Fruit fly (Drosophila melanogaster) whole organism, prepupa: ENCODE data around the gene psidin.

Source experiments
- Blimp-1 ChIP-seq: fragments of 200-800 bp; sonication (Bioruptor generic); optimal IDR thresholded peaks from 3 replicates; lab custom pipeline; 2017; ENCODE audit warnings: missing biosample characterization, missing genetic modification characterization, mild to moderate bottlenecking, moderate library complexity, missing genetic modification reagents
- CG10631 ChIP-seq: fragments of 200-800 bp; sonication (Bioruptor generic); optimal IDR thresholded peaks from 2 replicates; lab custom pipeline; 2016; ENCODE audit warnings: missing biosample characterization, missing genetic modification characterization
- CG11294 ChIP-seq: fragments of 200-800 bp; sonication (Bioruptor generic); IDR thresholded peaks from 2 replicates; pipeline ENCODE4 v1.3.6; 2022; ENCODE audit warnings: missing biosample characterization, missing genetic modification characterization
- CG11762 ChIP-seq: fragments of 200-800 bp; sonication (Bioruptor generic); optimal IDR thresholded peaks from 3 replicates; lab custom pipeline; 2016; ENCODE audit warnings: missing biosample characterization, missing genetic modification characterization; ENCODE audit not compliant: insufficient read depth
- CG15336 ChIP-seq: fragments of 200-800 bp; sonication (Bioruptor generic); IDR thresholded peaks from 2 replicates; pipeline ENCODE4 v1.3.6; 2022; ENCODE audit warnings: missing biosample characterization, missing genetic modification characterization
- CG1621 ChIP-seq: fragments of 200-800 bp; sonication (Bioruptor generic); optimal IDR thresholded peaks from 3 replicates; lab custom pipeline; 2018; ENCODE audit warnings: missing biosample characterization, mild to moderate bottlenecking, missing genetic modification characterization
- CG16779 ChIP-seq: fragments of 200-800 bp; sonication (Bioruptor generic); optimal IDR thresholded peaks from 3 replicates; lab custom pipeline; 2017; ENCODE audit warnings: missing biosample characterization, mild to moderate bottlenecking, missing genetic modification characterization
- CG3032 ChIP-seq: fragments of 200-800 bp; optimal IDR thresholded peaks from 2 replicates; lab custom pipeline; 2019; ENCODE audit warnings: missing biosample characterization, mild to moderate bottlenecking, missing genetic modification characterization, moderate library complexity
- CG31627 ChIP-seq: fragments of 200-800 bp; sonication (Bioruptor generic); optimal IDR thresholded peaks from 3 replicates; lab custom pipeline; 2016; ENCODE audit warnings: missing biosample characterization, missing genetic modification characterization
- CG32006 ChIP-seq: fragments of 200-800 bp; sonication (Bioruptor generic); optimal IDR thresholded peaks from 3 replicates; lab custom pipeline; 2017; ENCODE audit warnings: missing biosample characterization, mild to moderate bottlenecking, missing genetic modification characterization
- CG34406 ChIP-seq: fragments of 200-800 bp; sonication (Bioruptor generic); optimal IDR thresholded peaks from 3 replicates; lab custom pipeline; 2016; ENCODE audit warnings: missing biosample characterization, missing genetic modification characterization
- CG3919 ChIP-seq: fragments of 200-800 bp; sonication (Bioruptor generic); optimal IDR thresholded peaks from 3 replicates; lab custom pipeline; 2016; ENCODE audit warnings: missing biosample characterization, missing genetic modification characterization
- CG4318 ChIP-seq: fragments of 200-800 bp; sonication (Bioruptor generic); optimal IDR thresholded peaks from 3 replicates; lab custom pipeline; 2017; ENCODE audit warnings: missing biosample characterization, mild to moderate bottlenecking, missing genetic modification characterization
- CG6163 ChIP-seq: fragments of 200-800 bp; sonication (Bioruptor generic); IDR thresholded peaks from 3 replicates; pipeline ENCODE4 v1.3.6; 2022; ENCODE audit warnings: missing biosample characterization, missing genetic modification characterization
- CG6276 ChIP-seq: fragments of 200-800 bp; sonication (Bioruptor generic); optimal IDR thresholded peaks from 2 replicates; lab custom pipeline; 2017; ENCODE audit warnings: missing biosample characterization, mild to moderate bottlenecking, missing genetic modification characterization
- CG6792 ChIP-seq: fragments of 200-800 bp; sonication (Bioruptor generic); optimal IDR thresholded peaks from 3 replicates; lab custom pipeline; 2016; ENCODE audit warnings: missing biosample characterization, missing genetic modification characterization
- CG6808 ChIP-seq: fragments of 200-800 bp; sonication (Bioruptor generic); optimal IDR thresholded peaks from 3 replicates; lab custom pipeline; 2017; ENCODE audit warnings: missing biosample characterization, missing genetic modification characterization, mild to moderate bottlenecking, moderate library complexity, missing genetic modification reagents
- CG7368 ChIP-seq: fragments of 200-800 bp; sonication (Bioruptor generic); optimal IDR thresholded peaks from 3 replicates; lab custom pipeline; 2016; ENCODE audit warnings: missing biosample characterization, missing genetic modification characterization
- CG8119 ChIP-seq: fragments of 200-800 bp; sonication (Bioruptor generic); IDR thresholded peaks from 3 replicates; pipeline ENCODE4 v1.3.6; 2022; ENCODE audit warnings: missing biosample characterization, missing genetic modification characterization
- Eip78C ChIP-seq: fragments of 200-800 bp; sonication (Bioruptor generic); peaks from one replicate; lab custom pipeline; 2016; ENCODE audit warnings: missing biosample characterization, missing genetic modification characterization
- Ets21C ChIP-seq: fragments of 200-800 bp; sonication (Bioruptor generic); optimal IDR thresholded peaks from 3 replicates; lab custom pipeline; 2016; ENCODE audit warnings: missing biosample characterization, missing genetic modification characterization
- Ets96B ChIP-seq: fragments of 200-800 bp; optimal IDR thresholded peaks from 2 replicates; lab custom pipeline; 2019; ENCODE audit warnings: missing biosample characterization, mild to moderate bottlenecking, missing genetic modification characterization, moderate library complexity
- Gug ChIP-seq: fragments of 200-800 bp; sonication (Bioruptor generic); IDR thresholded peaks from 2 replicates; pipeline ENCODE4 v1.3.6; 2022; ENCODE audit warnings: missing biosample characterization, missing genetic modification characterization
- Hr38 ChIP-seq: sonication (Bioruptor generic); optimal IDR thresholded peaks from 2 replicates; lab custom pipeline; 2016; ENCODE audit warnings: missing biosample characterization, missing genetic modification characterization
- Lpt ChIP-seq: fragments of 200-800 bp; sonication (Bioruptor generic); optimal IDR thresholded peaks from 3 replicates; lab custom pipeline; 2016; ENCODE audit warnings: missing biosample characterization, missing genetic modification characterization
- Met ChIP-seq: fragments of 200-800 bp; sonication (Bioruptor generic); optimal IDR thresholded peaks from 3 replicates; lab custom pipeline; 2016; ENCODE audit warnings: missing biosample characterization, missing genetic modification characterization
- Smox ChIP-seq: fragments of 200-800 bp; sonication (Bioruptor generic); optimal IDR thresholded peaks from 3 replicates; lab custom pipeline; 2016; ENCODE audit warnings: missing biosample characterization, missing genetic modification characterization
- Sox102F ChIP-seq: fragments of 200-800 bp; sonication (Bioruptor generic); optimal IDR thresholded peaks from 2 replicates; lab custom pipeline; 2016; ENCODE audit warnings: missing biosample characterization, mild to moderate bottlenecking, missing genetic modification characterization
- Sox14 ChIP-seq: fragments of 200-800 bp; sonication (Bioruptor generic); optimal IDR thresholded peaks from 3 replicates; lab custom pipeline; 2016; ENCODE audit warnings: missing biosample characterization, missing genetic modification characterization
- cyc ChIP-seq: fragments of 200-800 bp; sonication (Bioruptor generic); optimal IDR thresholded peaks from 3 replicates; lab custom pipeline; 2016; ENCODE audit warnings: missing biosample characterization, missing genetic modification characterization
- dac ChIP-seq: fragments of 200-800 bp; sonication (Bioruptor generic); optimal IDR thresholded peaks from 2 replicates; lab custom pipeline; 2017; ENCODE audit warnings: missing biosample characterization, mild to moderate bottlenecking, missing genetic modification characterization
- dsx ChIP-seq: fragments of 200-800 bp; optimal IDR thresholded peaks from 3 replicates; lab custom pipeline; 2019; ENCODE audit warnings: missing biosample characterization, mild to moderate bottlenecking, missing genetic modification characterization, moderate library complexity; ENCODE audit not compliant: poor library complexity, severe bottlenecking
- eg ChIP-seq: fragments of 200-800 bp; sonication (Bioruptor generic); IDR thresholded peaks from 3 replicates; pipeline ENCODE4 v1.3.6; 2022; ENCODE audit warnings: missing biosample characterization, missing genetic modification characterization
- esn ChIP-seq: fragments of 200-800 bp; sonication (Bioruptor generic); optimal IDR thresholded peaks from 2 replicates; lab custom pipeline; 2016; ENCODE audit warnings: missing biosample characterization, mild to moderate bottlenecking, missing genetic modification characterization, moderate library complexity
- fd85E ChIP-seq: fragments of 200-800 bp; sonication (Bioruptor generic); optimal IDR thresholded peaks from 3 replicates; lab custom pipeline; 2016; ENCODE audit warnings: missing biosample characterization, missing genetic modification characterization
- lz ChIP-seq: fragments of 200-800 bp; sonication (Bioruptor generic); optimal IDR thresholded peaks from 3 replicates; lab custom pipeline; 2016; ENCODE audit warnings: missing biosample characterization, missing genetic modification characterization
- net ChIP-seq: fragments of 200-800 bp; sonication (Bioruptor generic); optimal IDR thresholded peaks from 3 replicates; lab custom pipeline; 2016; ENCODE audit warnings: missing biosample characterization, missing genetic modification characterization
- pdm3 ChIP-seq: fragments of 200-800 bp; sonication (Bioruptor generic); optimal IDR thresholded peaks from 3 replicates; lab custom pipeline; 2016; ENCODE audit warnings: missing biosample characterization, missing genetic modification characterization
- salr ChIP-seq, 2 experiments: fragments of 200-800 bp; sonication (Bioruptor generic); optimal IDR thresholded peaks; 3 replicates each; lab custom pipeline; 2016 to 2018; ENCODE audit warnings: missing biosample characterization in 2 of 2, missing genetic modification characterization in 2 of 2, mild to moderate bottlenecking in 1 of 2
- ss ChIP-seq, 2 experiments: fragments of 200-800 bp; sonication (Bioruptor generic); optimal IDR thresholded peaks; 2 replicates in 1 of 2; 3 replicates in 1 of 2; lab custom pipeline; 2017 to 2018; ENCODE audit warnings: mild to moderate bottlenecking in 2 of 2, missing biosample characterization in 2 of 2, missing genetic modification characterization in 2 of 2, moderate library complexity in 1 of 2
- topi ChIP-seq: fragments of 200-800 bp; sonication (Bioruptor generic); optimal IDR thresholded peaks from 3 replicates; lab custom pipeline; 2016; ENCODE audit warnings: missing biosample characterization, missing genetic modification characterization

The psidin gene

DNA sequence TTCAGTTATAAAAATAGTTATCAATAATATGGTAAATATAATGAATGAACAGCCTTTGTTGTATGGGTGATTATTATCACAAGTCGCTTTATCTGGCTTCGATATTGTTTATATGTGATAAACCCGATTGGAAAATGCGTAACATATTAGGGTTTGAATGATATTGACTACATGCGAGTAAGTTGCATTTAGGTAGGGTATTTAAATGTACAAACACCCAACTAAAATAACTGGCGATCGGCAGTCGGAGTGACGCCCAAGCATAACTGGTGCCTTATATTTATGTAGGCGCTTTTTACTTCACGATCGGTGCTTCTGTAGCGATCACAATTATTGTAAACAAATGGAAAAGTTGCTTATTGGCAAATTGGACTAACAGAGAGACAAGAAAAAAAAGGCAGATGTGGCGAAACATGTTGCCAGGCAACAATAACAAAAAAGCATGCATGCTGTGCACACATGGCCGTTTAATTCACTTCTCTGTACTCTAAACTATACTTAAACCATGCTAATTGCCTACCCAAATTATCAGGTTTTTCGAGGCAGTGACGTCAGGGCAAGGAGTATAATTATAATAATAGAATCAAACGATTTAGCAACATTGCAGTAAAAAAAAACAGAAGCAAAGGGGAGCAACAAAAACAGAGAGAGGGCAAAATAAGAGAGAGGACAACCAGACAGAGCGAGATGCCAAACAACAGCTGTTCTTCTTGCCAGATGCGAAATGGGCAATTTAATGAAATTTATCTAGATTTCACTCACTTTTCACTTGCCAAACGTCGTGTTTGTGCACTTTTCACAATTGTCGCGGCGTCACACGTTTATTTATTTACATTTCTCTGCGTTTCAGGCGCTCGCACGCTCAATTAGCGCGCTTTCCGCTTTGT lies 13.9 kb upstream of the psidin start (continued):
- TF ChIP-seq Gug (GFP tag; lab: Robert Waterston, UW), result no peak
- peak; percentile 3 to 52 for TF ChIP-seq ss (GFP tag; optimal IDR thresholded peaks at IDR 0.05; lab: Kevin White, UChicago)
- TF ChIP-seq lz (GFP tag; lab: Kevin White, UChicago), result no peak
- no peak for TF ChIP-seq CG7368 (GFP tag; lab: Kevin White, UChicago)
- TF ChIP-seq esn (GFP tag; lab: Kevin White, UChicago), result no peak
- no peak for TF ChIP-seq Blimp-1
- TF ChIP-seq CG16779 (tag; lab: Kevin White, UChicago), result peak; percentile 39
- TF ChIP-seq Met, result no peak
- no peak for TF ChIP-seq CG15336 (GFP tag; lab: Robert Waterston, UW)
- TF ChIP-seq CG32006 (GFP tag; lab: Kevin White, UChicago), result no peak
- TF ChIP-seq Hr38 (GFP tag; lab: Kevin White, UChicago), result no peak
- TF ChIP-seq fd85E, result no peak
- no peak for TF ChIP-seq CG1621 (tag; lab: Kevin White, UChicago)
- peak; percentile 12 for TF ChIP-seq net (GFP tag; lab: Kevin White, UChicago)
- no peak for TF ChIP-seq CG10631 (GFP tag; lab: Kevin White, UChicago)
- TF ChIP-seq CG6808 (GFP tag; lab: Kevin White, UChicago), result peak; percentile 42
- peak; percentile 5 for TF ChIP-seq Sox14
- TF ChIP-seq eg, result no peak
- no peak for TF ChIP-seq Smox (GFP tag; lab: Kevin White, UChicago)
- TF ChIP-seq Lpt (GFP tag; lab: Kevin White, UChicago), result no peak
- no peak for TF ChIP-seq Ets21C (GFP tag; lab: Kevin White, UChicago)
- no peak for TF ChIP-seq CG4318 (GFP tag; lab: Kevin White, UChicago)
- no peak for TF ChIP-seq dsx (GFP tag; lab: Kevin White, UChicago)

DNA sequence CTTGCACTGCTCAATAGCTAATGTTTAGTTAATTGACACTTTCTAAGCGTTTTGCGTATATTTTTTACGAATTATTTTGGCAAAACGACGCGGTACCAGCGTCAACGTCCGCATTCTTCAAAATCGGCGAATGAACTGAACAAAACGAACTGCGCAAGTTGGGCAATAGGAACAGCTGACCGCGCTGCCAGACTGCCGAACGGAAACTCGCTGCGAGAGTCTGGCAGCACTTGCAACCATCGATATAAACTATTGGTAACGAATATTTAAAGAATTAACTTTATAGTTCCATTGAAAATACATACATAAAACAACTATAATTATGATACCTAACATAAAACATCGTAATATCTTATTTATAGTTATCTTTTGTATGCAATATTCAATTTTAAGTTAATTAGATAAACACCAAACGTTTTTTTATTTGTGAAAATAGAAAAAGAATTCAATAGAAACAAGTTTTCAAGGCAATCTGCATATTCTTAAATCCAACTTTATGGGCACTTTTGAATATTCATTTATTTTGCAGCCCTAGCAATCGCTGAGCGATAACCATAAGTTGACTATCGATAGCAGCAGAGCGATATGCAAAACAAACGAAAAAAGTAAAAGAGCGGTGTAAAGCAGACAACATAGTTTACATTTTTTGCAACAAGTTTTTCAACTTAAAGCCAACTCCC lies 13.0 kb upstream of the psidin start, which contains the start of the genes Hs6st and MED25:
Gene Hs6st, minus strand, starts transcription at position 141 of the 680 bp plus-strand sequence.
Gene MED25, plus strand, starts transcription at position 576 of the 680 bp plus-strand sequence.
- TF ChIP-seq CG10631 (GFP tag; lab: Kevin White, UChicago) (peak; percentile 47), CG34406 (no peak), CG6163 (GFP tag; lab: Robert Waterston, UW) (peak; percentile 49), lz (GFP tag; lab: Kevin White, UChicago) (peak; percentile 28), CG6792 (GFP tag; lab: Kevin White, UChicago) (no peak), Blimp-1 (peak; percentile 22), dac (GFP tag; lab: Kevin White, UChicago) (no peak), esn (GFP tag; lab: Kevin White, UChicago) (peak; percentile 30), Ets96B (tag; lab: Kevin White, UChicago) (no peak), CG8119 (GFP tag; lab: Robert Waterston, UW) (peak; percentile 29; the same call in 1 of the 3 replicates), CG3032 (tag; lab: Kevin White, UChicago) (no peak), CG6276 (GFP tag; lab: Kevin White, UChicago) (no peak), Met (no peak), CG11762 (GFP tag; lab: Kevin White, UChicago) (peak; percentile 36), topi (GFP tag; lab: Kevin White, UChicago) (no peak), Smox (GFP tag; lab: Kevin White, UChicago) (no peak), CG3919 (peak; percentile 61), fd85E (no peak), cyc (GFP tag; lab: Kevin White, UChicago) (peak; percentile 79), CG7368 (GFP tag; lab: Kevin White, UChicago) (peak; percentile 11), salr (GFP tag; optimal IDR thresholded peaks at IDR 0.05; lab: Kevin White, UChicago) (no peak), Eip78C (GFP tag; lab: Kevin White, UChicago) (peak; percentile 83), CG11294 (GFP tag; lab: Robert Waterston, UW) (no peak), pdm3 (GFP tag; lab: Kevin White, UChicago) (no peak), Sox102F (GFP tag; lab: Kevin White, UChicago) (no peak), CG31627 (GFP tag; lab: Kevin White, UChicago) (no peak), net (GFP tag; lab: Kevin White, UChicago) (no peak), eg (no peak)
